Worm (Caenorhabditis elegans) whole organism, L4 larva: ENCODE results near the gene lgc-11.

Experiments used
- Y48G9A.11 ChIP-seq: fragments of 200-800 bp; sonication (Bioruptor generic); IDR thresholded peaks from 2 replicates; pipeline ENCODE4 v1.3.6; 2022; ENCODE audit warnings: missing genetic modification reagents, missing genetic modification characterization, missing compliant biosample characterization
- ctbp-1 ChIP-seq: fragments of 200-800 bp; sonication (Bioruptor generic); IDR thresholded peaks from 2 replicates; pipeline ENCODE4 v1.3.6; 2022; ENCODE audit warnings: missing genetic modification reagents, missing genetic modification characterization, missing compliant biosample characterization
- hlh-30 ChIP-seq: sonication (generic microtip); optimal IDR thresholded peaks from 2 replicates; lab custom pipeline; 2017; ENCODE audit warnings: antibody characterized with exemption, mild to moderate bottlenecking, missing genetic modification characterization, missing compliant biosample characterization; ENCODE audit not compliant: insufficient read depth
- hmg-1.1 ChIP-seq: fragments of 200-800 bp; sonication (Bioruptor generic); IDR thresholded peaks from 2 replicates; pipeline ENCODE4 v1.3.6; 2022; ENCODE audit warnings: missing genetic modification reagents, missing genetic modification characterization, missing compliant biosample characterization
- jun-1 ChIP-seq: fragments of 150-350 bp; optimal IDR thresholded peaks from 2 replicates; lab custom pipeline; 2014; ENCODE audit warnings: missing biosample characterization, missing genetic modification reagents, missing genetic modification characterization
- lin-15B ChIP-seq: fragments of 150-350 bp; sonication (generic microtip); optimal IDR thresholded peaks from 3 replicates; lab custom pipeline; 2014; ENCODE audit warnings: missing biosample characterization, missing genetic modification characterization
- nhr-11 ChIP-seq: fragments of 150-350 bp; optimal IDR thresholded peaks from 2 replicates; lab custom pipeline; 2014; ENCODE audit warnings: missing biosample characterization, missing genetic modification characterization
- nhr-237 ChIP-seq: sonication (generic microtip); optimal IDR thresholded peaks from 2 replicates; lab custom pipeline; 2017; ENCODE audit warnings: missing biosample characterization, missing genetic modification characterization
- nhr-77 ChIP-seq: fragments of 150-350 bp; optimal IDR thresholded peaks from 2 replicates; lab custom pipeline; 2014; ENCODE audit warnings: missing biosample characterization, missing genetic modification characterization
- pha-4 ChIP-seq, 2 experiments: fragments of 150-350 bp in 1 of 2; fragments of 200-800 bp in 1 of 2; sonication (Bioruptor generic) in 1 of 2; IDR thresholded peaks in 1 of 2; optimal IDR thresholded peaks in 1 of 2; 2 replicates each; pipeline versions ENCODE4 v1.3.6 to Lab custom; 2014 to 2022; ENCODE audit warnings: missing genetic modification characterization in 2 of 2, missing genetic modification reagents in 2 of 2, missing biosample characterization in 1 of 2, missing compliant biosample characterization in 1 of 2

- TF ChIP-seq lin-15B (tag; lab: Kevin White, UChicago) (no peak), jun-1 (no peak), nhr-237 (no peak), nhr-77 (tag; lab: Kevin White, UChicago) (no peak), Y48G9A.11 (GFP tag; lab: Robert Waterston, UW) (no peak), pha-4 (GFP tag; IDR thresholded peaks at IDR 0.05; lab: Robert Waterston, UW) (no peak), pha-4 (tag; optimal IDR thresholded peaks at IDR 0.05; lab: Kevin White, UChicago) (no peak), nhr-11 (tag; lab: Kevin White, UChicago) (no peak), ctbp-1 (GFP tag; lab: Robert Waterston, UW) (no peak), hmg-1.1 (no peak), hlh-30 (tag; lab: Kevin White, UChicago) (no peak)
Measured at ce11 chrX:7550452-7550851, 44.0 kb upstream of the lgc-11 start.
